Fruit fly (Drosophila melanogaster): ENCODE results near the gene ssp3.

dm6 chr2L:18881014-18881660 lies 62.6 kb downstream of the ssp3 start, which contains the start of gene tup:
- TF ChIP-seq eg (GFP tag; IDR thresholded peaks at IDR 0.05): peak; percentile 38; the same call in 1 of the 3 replicates
- TF ChIP-seq CG6854 (GFP tag; optimal IDR thresholded peaks at IDR 0.05): no peak
- peak; percentile 22 for TF ChIP-seq Lpt (GFP tag; optimal IDR thresholded peaks at IDR 0.05)
- no peak for TF ChIP-seq CG8319 (GFP tag; optimal IDR thresholded peaks at IDR 0.05)
- TF ChIP-seq acj6 (GFP tag; optimal IDR thresholded peaks at IDR 0.05): no peak
- no peak for TF ChIP-seq CG10631 (GFP tag; optimal IDR thresholded peaks at IDR 0.05)
